Worm (Caenorhabditis elegans): ENCODE data around the gene K02E7.4.

K02E7.4 gene

ce11 chrII:1123208-1123607 is 51.0 kb downstream of the K02E7.4 start, which contains the start of the genes sut-1 and eri-3:
sut-1 (minus strand) TSS chrII:1123265.
eri-3 (plus strand) TSS chrII:1123534.
- no peak for TF ChIP-seq cnd-1 (tag; optimal IDR thresholded peaks at IDR 0.05)
